Fruit fly (Drosophila melanogaster): ENCODE measurements around the gene CG8032.

DNA sequence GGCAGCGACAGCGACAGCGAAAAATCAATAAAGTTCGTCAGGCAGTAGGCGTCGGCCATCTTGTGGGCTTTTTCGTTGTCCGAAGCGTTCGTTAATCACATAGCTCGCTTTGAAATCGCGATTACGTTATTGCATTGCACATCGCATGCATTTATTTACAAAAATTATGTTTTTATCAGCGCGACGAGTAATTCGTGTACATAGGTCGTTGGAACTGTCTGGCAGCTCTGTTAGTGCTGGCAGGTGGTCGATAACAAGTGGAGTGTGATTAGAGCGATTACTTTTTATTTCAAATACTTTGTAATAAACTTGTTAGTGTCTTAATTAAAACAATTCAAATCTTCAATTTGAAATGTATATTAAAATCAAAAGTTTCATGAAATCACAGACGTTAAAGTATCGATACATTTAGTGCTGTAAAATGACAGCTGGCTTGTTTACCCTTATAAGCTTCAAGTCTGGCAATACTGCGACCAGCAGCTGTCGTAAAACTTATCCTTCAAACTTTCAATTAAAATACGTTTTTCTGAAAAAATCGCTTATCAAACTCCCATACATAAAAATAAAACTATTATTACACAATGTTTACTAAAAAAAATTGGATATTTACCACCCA is at the start of gene CG8032:
- TF ChIP-seq Dll (GFP tag; IDR thresholded peaks at IDR 0.05; ENCODE audit: partially characterized antibody) (peak; percentile 78), cad (GFP tag; optimal IDR thresholded peaks at IDR 0.05) (no peak), gfzf (GFP tag; optimal IDR thresholded peaks at IDR 0.05) (peak; percentile 6), CG3838 (GFP tag; optimal IDR thresholded peaks at IDR 0.05) (no peak), CG16815 (GFP tag; optimal IDR thresholded peaks at IDR 0.05) (no peak), CG9817 (tag; optimal IDR thresholded peaks at IDR 0.05) (peak; percentile 31)
